Worm (Caenorhabditis elegans): ENCODE data around the gene F55G11.2.

F55G11.2 gene

DNA sequence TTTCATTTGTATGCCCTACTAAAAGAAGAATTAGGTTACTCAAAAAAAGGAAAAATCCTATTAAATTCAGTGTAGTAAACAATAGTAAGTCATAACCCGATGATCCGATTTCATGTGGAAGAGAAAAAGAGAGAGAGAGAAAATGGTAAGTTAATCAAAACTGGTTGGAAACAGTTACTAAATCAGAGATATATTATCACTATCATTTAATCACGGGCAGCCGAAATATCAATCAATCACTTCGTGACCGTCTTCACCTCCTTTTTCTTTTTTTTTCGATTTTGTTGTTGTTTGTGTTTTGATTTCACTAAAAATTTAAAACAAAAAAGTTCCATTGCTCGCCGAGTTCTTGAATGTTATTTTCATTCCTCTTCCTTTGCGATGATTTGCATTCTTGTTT is 28.5 kb upstream of the F55G11.2 start:
- TF ChIP-seq nhr-28 (tag; optimal IDR thresholded peaks at IDR 0.05) (peak; percentile 27), vab-7 (GFP tag; IDR thresholded peaks at IDR 0.05) (no peak), hlh-30 (tag; optimal IDR thresholded peaks at IDR 0.05; ENCODE audit: insufficient read depth) (peak; percentile 48)

- no peak for TF ChIP-seq hlh-30 (tag; optimal IDR thresholded peaks at IDR 0.05; ENCODE audit: insufficient read depth)
- no peak for TF ChIP-seq F49E8.2 (tag; optimal IDR thresholded peaks at IDR 0.05; ENCODE audit: borderline replicate concordance)
- no peak for TF ChIP-seq lim-7 (GFP tag; IDR thresholded peaks at IDR 0.05)
Observed at ce11 chrIV:12995886-12996285, 26.8 kb upstream of the F55G11.2 start, which contains the start of gene K10D11.7. Gene K10D11.7, minus strand, starts transcription at chrIV:12995986.

ce11 chrIV:12994376-12994775 is 25.3 kb upstream of the F55G11.2 start, which contains the start of gene K10D11.4:
Gene K10D11.4, minus strand, starts transcription at chrIV:12994476.
- TF ChIP-seq attf-4 (tag; optimal IDR thresholded peaks at IDR 0.05) (no peak), zfp-2 (tag; optimal IDR thresholded peaks at IDR 0.05) (no peak), nhr-11 (tag; optimal IDR thresholded peaks at IDR 0.05) (no peak), lsy-2 (tag; optimal IDR thresholded peaks at IDR 0.05) (no peak), cey-2 (tag; optimal IDR thresholded peaks at IDR 0.05; ENCODE audit: borderline replicate concordance, insufficient read depth) (no peak), ceh-28 (tag; optimal IDR thresholded peaks at IDR 0.05) (no peak), tra-1 (GFP tag; IDR thresholded peaks at IDR 0.05) (no peak), nhr-102 (tag; optimal IDR thresholded peaks at IDR 0.05) (no peak)

DNA sequence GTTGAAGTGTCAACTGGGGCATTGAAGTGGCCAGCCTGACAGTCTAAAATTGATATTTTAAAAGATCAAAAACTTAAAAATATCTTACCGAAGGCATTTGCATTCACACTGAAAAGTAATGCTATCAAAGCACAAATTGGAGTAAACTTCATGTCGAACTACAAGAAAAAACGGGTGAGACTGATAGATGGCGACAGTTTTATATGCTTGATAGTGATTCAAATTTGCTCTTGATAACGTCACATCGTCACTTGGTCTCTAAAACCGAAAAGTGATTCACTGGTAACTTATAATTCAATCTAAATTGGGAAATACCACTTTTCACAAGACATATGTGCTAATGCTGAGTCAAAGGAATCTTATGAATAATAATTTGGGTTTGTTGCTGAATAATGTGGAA is 22.5 kb upstream of the F55G11.2 start, which contains the start of gene K10D11.5:
TSS of gene K10D11.5 (minus strand) at position 215 of the 400 bp plus-strand sequence.
- TF ChIP-seq nhr-77 (tag; optimal IDR thresholded peaks at IDR 0.05) (peak; percentile 31), zfp-2 (tag; optimal IDR thresholded peaks at IDR 0.05) (no peak), daf-16 (GFP tag; optimal IDR thresholded peaks at IDR 0.05) (no peak), daf-16 (tag; optimal IDR thresholded peaks at IDR 0.05) (peak; percentile 63), dmd-6 (GFP tag; IDR thresholded peaks at IDR 0.05) (peak; percentile 78; the same call in 1 of the 2 replicates), pqm-1 (tag; optimal IDR thresholded peaks at IDR 0.05) (peak; percentile 68), php-3 (GFP tag; IDR thresholded peaks at IDR 0.05) (peak; percentile 56; the same call in 1 of the 2 replicates), unc-62 (GFP tag; optimal IDR thresholded peaks at IDR 0.05 in 1 of 2) (no peak), unc-62 (tag; optimal IDR thresholded peaks at IDR 0.05) (no peak), dpl-1 (GFP tag; optimal IDR thresholded peaks at IDR 0.05) (no peak), nhr-28 (tag; optimal IDR thresholded peaks at IDR 0.05) (peak; percentile 75), hlh-11 (tag; optimal IDR thresholded peaks at IDR 0.05) (peak; percentile 44)

DNA sequence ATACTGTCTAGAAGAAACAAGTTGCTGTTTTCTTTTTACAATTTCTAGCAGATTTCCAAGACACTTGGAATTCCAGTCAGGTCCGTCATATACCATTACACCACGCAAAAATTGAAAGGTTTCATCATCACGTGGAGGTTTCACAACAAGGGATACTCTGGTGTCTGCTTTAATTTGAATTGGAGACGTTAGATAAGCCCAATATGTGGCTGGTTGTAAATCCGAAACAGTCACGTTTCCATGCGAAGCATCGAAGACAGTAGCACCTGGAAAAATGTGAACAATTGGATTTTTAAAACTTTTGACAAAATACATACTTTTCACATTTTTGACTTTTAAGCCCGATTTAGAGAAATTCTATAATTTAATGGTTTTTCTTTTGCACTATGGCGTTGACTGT is 21.5 kb upstream of the F55G11.2 start:
- peak in 1 of 2 experiments; percentile 93 for TF ChIP-seq unc-62 (GFP tag; optimal IDR thresholded peaks at IDR 0.05 in 1 of 2)
- TF ChIP-seq unc-62 (tag; optimal IDR thresholded peaks at IDR 0.05), result no peak
- TF ChIP-seq F10B5.3 (tag; optimal IDR thresholded peaks at IDR 0.05), result no peak

ce11 chrIV:12989355-12989754 is 20.3 kb upstream of the F55G11.2 start, which contains the start of gene K10D11.6:
Gene K10D11.6, minus strand, starts transcription at chrIV:12989455.
- no peak for TF ChIP-seq ctbp-1 (GFP tag; IDR thresholded peaks at IDR 0.05)
- TF ChIP-seq gei-8 (GFP tag; optimal IDR thresholded peaks at IDR 0.05), result no peak
- no peak for TF ChIP-seq mdl-1 (tag; optimal IDR thresholded peaks at IDR 0.05)
- TF ChIP-seq dmd-6 (GFP tag; IDR thresholded peaks at IDR 0.05), result peak; percentile 42; the same call in 1 of the 2 replicates
- no peak for TF ChIP-seq unc-39 (tag; optimal IDR thresholded peaks at IDR 0.05)

DNA sequence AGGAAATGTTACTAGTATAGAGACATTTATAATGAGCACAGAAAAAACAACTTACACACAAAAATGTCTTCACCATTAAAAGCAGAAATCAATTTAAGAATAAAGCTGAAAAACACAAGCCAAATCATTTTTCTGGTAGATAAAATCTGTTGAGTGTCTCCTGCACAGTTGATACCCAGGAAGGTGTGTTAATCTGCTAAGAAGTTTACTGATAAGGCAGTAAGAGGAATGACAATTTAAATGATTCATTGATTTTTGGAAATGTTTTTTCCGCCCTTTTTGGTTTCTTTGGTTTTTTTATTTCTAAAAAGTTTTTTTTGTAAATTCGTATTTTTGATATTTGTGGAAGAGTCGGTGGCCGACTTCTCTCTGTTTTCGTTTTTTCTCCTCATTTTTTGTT is 16.9 kb upstream of the F55G11.2 start, which contains the start of gene K10D11.3:
TSS of gene K10D11.3 (minus strand) at position 174 of the 400 bp plus-strand sequence.
- TF ChIP-seq dmd-6 (GFP tag; IDR thresholded peaks at IDR 0.05), result peak; percentile 26; the same call in 1 of the 2 replicates
- peak; percentile 3 for TF ChIP-seq nhr-28 (tag; optimal IDR thresholded peaks at IDR 0.05)
- TF ChIP-seq ZK546.5 (tag; optimal IDR thresholded peaks at IDR 0.05), result no peak
- TF ChIP-seq spr-3 (GFP tag; optimal IDR thresholded peaks at IDR 0.05), result no peak
- TF ChIP-seq mxl-3 (GFP tag; optimal IDR thresholded peaks at IDR 0.05), result no peak
- no peak for TF ChIP-seq saeg-2 (GFP tag; IDR thresholded peaks at IDR 0.05)
- peak; percentile 14 for TF ChIP-seq pqm-1 (tag; optimal IDR thresholded peaks at IDR 0.05)
